Worm (Caenorhabditis elegans) whole organism, young adult: ENCODE data around the gene F55C9.11.

Experiments used
- Y56A3A.18 ChIP-seq: fragments of 200-800 bp; sonication (Bioruptor generic); IDR thresholded peaks from 2 replicates; pipeline ENCODE4 v1.3.6; 2022; ENCODE audit warnings: missing genetic modification reagents, missing genetic modification characterization, missing compliant biosample characterization
- athp-1 ChIP-seq: sonication (generic microtip); optimal IDR thresholded peaks from 2 replicates; lab custom pipeline; 2017; ENCODE audit warnings: mild to moderate bottlenecking, missing genetic modification characterization, missing compliant biosample characterization
- bed-2 ChIP-seq: fragments of 200-800 bp; sonication (Bioruptor generic); IDR thresholded peaks from 2 replicates; pipeline ENCODE4 v1.3.6; 2022; ENCODE audit warnings: missing genetic modification reagents, missing genetic modification characterization, missing compliant biosample characterization
- mxl-1 ChIP-seq: sonication (generic microtip); optimal IDR thresholded peaks from 2 replicates; lab custom pipeline; 2016; ENCODE audit warnings: missing genetic modification characterization, missing compliant biosample characterization
- pha-4 ChIP-seq: fragments of 150-350 bp; sonication (generic microtip); optimal IDR thresholded peaks from 2 replicates; lab custom pipeline; 2014; ENCODE audit warnings: missing biosample characterization, missing genetic modification reagents, missing genetic modification characterization
- unc-130 ChIP-seq: sonication (generic microtip); optimal IDR thresholded peaks from 2 replicates; lab custom pipeline; 2016; ENCODE audit warnings: missing genetic modification reagents, missing genetic modification characterization, missing compliant biosample characterization
- zfh-2 ChIP-seq: fragments of 200-800 bp; sonication (Bioruptor generic); conservative IDR thresholded peaks from 2 replicates; pipeline ENCODE4 v1.3.6; 2022; ENCODE audit warnings: missing genetic modification reagents, missing genetic modification characterization, missing compliant biosample characterization

DNA sequence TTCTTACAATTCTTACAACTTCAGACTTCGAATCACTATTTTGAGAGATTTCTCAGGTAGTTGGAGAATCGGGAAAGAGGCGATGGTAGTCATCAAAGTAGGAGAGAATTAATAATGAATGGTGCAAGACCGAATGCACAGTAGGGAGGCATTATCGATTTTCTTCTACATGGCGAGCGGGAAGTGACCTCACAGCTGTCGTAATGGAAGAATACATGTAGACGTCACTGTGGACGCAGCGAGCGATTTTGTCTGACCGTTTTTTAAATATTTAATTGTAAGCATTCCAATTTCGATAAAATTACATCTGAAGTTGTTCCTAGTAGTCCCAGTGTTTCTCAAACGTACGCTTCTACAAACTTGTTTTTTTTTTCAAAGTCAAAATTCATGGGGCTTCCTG lies at the start of gene F55C9.11:
- TF ChIP-seq Y56A3A.18 (GFP tag; lab: Robert Waterston, UW) (no peak), mxl-1 (tag; lab: Kevin White, UChicago) (no peak), bed-2 (GFP tag; lab: Robert Waterston, UW) (no peak), athp-1 (tag; lab: Kevin White, UChicago) (no peak), pha-4 (tag; lab: Kevin White, UChicago) (no peak), zfh-2 (GFP tag; lab: Robert Waterston, UW) (no peak), unc-130 (GFP tag; lab: Kevin White, UChicago) (no peak)
